Fruit fly (Drosophila melanogaster) whole organism, adult: Measurements from ENCODE around the gene CG10147.

Experiments used
- CG11617 ChIP-seq: fragments of 200-800 bp; sonication (Bioruptor generic); optimal IDR thresholded peaks from 2 replicates; lab custom pipeline; 2017; ENCODE audit warnings: mild to moderate bottlenecking, missing biosample characterization, missing genetic modification reagents, missing genetic modification characterization
- CG12768 ChIP-seq: fragments of 200-800 bp; sonication (Bioruptor generic); optimal IDR thresholded peaks from 2 replicates; lab custom pipeline; 2017; ENCODE audit warnings: missing biosample characterization, missing genetic modification characterization, mild to moderate bottlenecking, moderate library complexity, missing genetic modification reagents
- CG14711 ChIP-seq: fragments of 200-800 bp; sonication (Bioruptor generic); optimal IDR thresholded peaks from 2 replicates; lab custom pipeline; 2018; ENCODE audit warnings: missing biosample characterization, mild to moderate bottlenecking, missing genetic modification characterization, moderate library complexity
- CG1620 ChIP-seq: fragments of 200-800 bp; sonication (Bioruptor generic); optimal IDR thresholded peaks from 2 replicates; lab custom pipeline; 2016; ENCODE audit warnings: missing biosample characterization, missing genetic modification characterization
- CG33017 ChIP-seq: fragments of 200-800 bp; sonication (Bioruptor generic); optimal IDR thresholded peaks from 2 replicates; lab custom pipeline; 2018; ENCODE audit warnings: missing biosample characterization, mild to moderate bottlenecking, missing genetic modification characterization, moderate library complexity
- CG5204 ChIP-seq: fragments of 200-800 bp; sonication (Bioruptor generic); optimal IDR thresholded peaks from 2 replicates; lab custom pipeline; 2016; ENCODE audit warnings: missing biosample characterization, missing genetic modification characterization
- CG7045 ChIP-seq: fragments of 200-800 bp; sonication (Bioruptor generic); optimal IDR thresholded peaks from 2 replicates; lab custom pipeline; 2017; ENCODE audit warnings: missing biosample characterization, mild to moderate bottlenecking, missing genetic modification characterization
- CG7101 ChIP-seq: fragments of 200-800 bp; sonication (Bioruptor generic); optimal IDR thresholded peaks from 2 replicates; lab custom pipeline; 2018; ENCODE audit warnings: missing biosample characterization, mild to moderate bottlenecking, missing genetic modification characterization, moderate library complexity
- Clk ChIP-seq: fragments of 200-800 bp; sonication (Bioruptor generic); optimal IDR thresholded peaks from 2 replicates; lab custom pipeline; 2017; ENCODE audit warnings: missing biosample characterization, missing genetic modification characterization
- Crg-1 ChIP-seq: fragments of 200-800 bp; sonication (Bioruptor generic); optimal IDR thresholded peaks from 2 replicates; lab custom pipeline; 2016; ENCODE audit warnings: missing biosample characterization, missing genetic modification characterization
- Hr96 ChIP-seq: fragments of 200-800 bp; sonication (Bioruptor generic); optimal IDR thresholded peaks from 2 replicates; lab custom pipeline; 2016; ENCODE audit warnings: missing biosample characterization, missing genetic modification characterization
- Mnt ChIP-seq: fragments of 200-800 bp; sonication (Bioruptor generic); optimal IDR thresholded peaks from 2 replicates; lab custom pipeline; 2016; ENCODE audit warnings: missing biosample characterization, mild to moderate bottlenecking, missing genetic modification characterization
- bab1 ChIP-seq: fragments of 200-800 bp; sonication (Bioruptor generic); optimal IDR thresholded peaks from 3 replicates; lab custom pipeline; 2019; ENCODE audit warnings: missing biosample characterization, mild to moderate bottlenecking, missing genetic modification characterization, moderate library complexity
- cic ChIP-seq: fragments of 200-800 bp; sonication (Bioruptor generic); optimal IDR thresholded peaks from 2 replicates; lab custom pipeline; 2017; ENCODE audit warnings: missing biosample characterization, mild to moderate bottlenecking, missing genetic modification characterization, moderate library complexity
- cnc ChIP-seq, 2 experiments: fragments of >200 bp; optimal IDR thresholded peaks; 2 replicates each; lab custom pipeline; 2017
- kay ChIP-seq: fragments of 200-800 bp; sonication (Bioruptor generic); peaks from one replicate; lab custom pipeline; 2016; ENCODE audit warnings: missing biosample characterization, missing genetic modification characterization, borderline replicate concordance
- ovo ChIP-seq: fragments of 200-800 bp; sonication (Bioruptor generic); optimal IDR thresholded peaks from 2 replicates; lab custom pipeline; 2016; ENCODE audit warnings: missing biosample characterization, missing genetic modification characterization
- pad ChIP-seq: fragments of 200-800 bp; sonication (Bioruptor generic); optimal IDR thresholded peaks from 3 replicates; lab custom pipeline; 2017; ENCODE audit warnings: missing biosample characterization, missing genetic modification characterization, mild to moderate bottlenecking, moderate library complexity, missing genetic modification reagents
- tj ChIP-seq: fragments of 200-800 bp; sonication (Bioruptor generic); optimal IDR thresholded peaks from 3 replicates; lab custom pipeline; 2017; ENCODE audit warnings: missing biosample characterization, mild to moderate bottlenecking, missing genetic modification characterization, moderate library complexity
- toe ChIP-seq: fragments of 200-800 bp; sonication (Bioruptor generic); optimal IDR thresholded peaks from 2 replicates; lab custom pipeline; 2016; ENCODE audit warnings: missing biosample characterization, missing genetic modification characterization

Gene CG10147

dm6 chr3L:6458725-6459124, 29.5 kb downstream of the CG10147 start:
- TF ChIP-seq CG5204 (no peak), CG11617 (no peak), kay (GFP tag; lab: Kevin White, UChicago) (no peak), Crg-1 (GFP tag; lab: Kevin White, UChicago) (no peak), ovo (GFP tag; lab: Kevin White, UChicago) (no peak)

dm6 chr3L:6457891-6458290, 30.3 kb downstream of the CG10147 start:
- TF ChIP-seq CG5204, result no peak
- no peak for TF ChIP-seq Mnt (GFP tag; lab: Kevin White, UChicago)
- no peak for TF ChIP-seq CG1620 (GFP tag; lab: Kevin White, UChicago)
- no peak for TF ChIP-seq cic (GFP tag; lab: Kevin White, UChicago)

DNA sequence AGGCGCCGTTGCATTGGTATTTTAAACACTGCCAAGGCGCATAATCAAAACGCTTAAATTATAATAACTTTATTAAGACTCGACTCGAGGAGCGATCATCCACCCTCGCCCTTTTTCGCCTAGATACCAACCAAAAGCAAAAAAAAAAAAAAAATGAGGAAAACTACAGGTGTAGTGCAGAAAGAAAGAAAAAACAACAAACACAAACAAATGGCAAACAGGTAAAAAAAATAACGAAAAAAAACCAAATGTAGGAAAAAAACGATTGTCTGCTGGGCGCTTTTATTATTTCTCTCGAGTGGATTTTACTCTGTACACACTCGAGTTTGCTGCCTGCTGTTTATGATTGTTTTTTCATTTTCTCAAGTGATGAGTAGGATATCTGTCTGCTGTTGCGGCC, 31.0 kb downstream of the CG10147 start:
- TF ChIP-seq Mnt (GFP tag; lab: Kevin White, UChicago) (no peak), CG14711 (tag; lab: Kevin White, UChicago) (no peak), CG7101 (tag; lab: Kevin White, UChicago) (no peak), tj (GFP tag; lab: Kevin White, UChicago) (no peak), kay (GFP tag; lab: Kevin White, UChicago) (no peak), CG33017 (no peak), Hr96 (GFP tag; lab: Kevin White, UChicago) (no peak), cnc (optimal IDR thresholded peaks at IDR 0.05; lab: Kevin White, UChicago) (no peak), Clk (no peak), bab1 (no peak), ovo (GFP tag; lab: Kevin White, UChicago) (no peak), CG11617 (no peak), pad (GFP tag; lab: Kevin White, UChicago) (no peak), Crg-1 (GFP tag; lab: Kevin White, UChicago) (no peak), CG5204 (no peak)

- TF ChIP-seq CG11617 (no peak), ovo (GFP tag; lab: Kevin White, UChicago) (no peak), Hr96 (GFP tag; lab: Kevin White, UChicago) (no peak), CG33017 (no peak), CG1620 (GFP tag; lab: Kevin White, UChicago) (no peak), kay (GFP tag; lab: Kevin White, UChicago) (no peak), bab1 (no peak), CG14711 (tag; lab: Kevin White, UChicago) (no peak)
These were observed 32.8 kb downstream of the CG10147 start for dm6 chr3L:6455383-6455782.

dm6 chr3L:6453482-6453881, 34.7 kb downstream of the CG10147 start:
- TF ChIP-seq CG1620 (GFP tag; lab: Kevin White, UChicago) (no peak), CG33017 (no peak), cic (GFP tag; lab: Kevin White, UChicago) (no peak), kay (GFP tag; lab: Kevin White, UChicago) (no peak), tj (GFP tag; lab: Kevin White, UChicago) (no peak), toe (GFP tag; lab: Kevin White, UChicago) (no peak), CG14711 (tag; lab: Kevin White, UChicago) (no peak), Mnt (GFP tag; lab: Kevin White, UChicago) (no peak), pad (GFP tag; lab: Kevin White, UChicago) (no peak), Hr96 (GFP tag; lab: Kevin White, UChicago) (no peak), bab1 (no peak), CG11617 (no peak), ovo (GFP tag; lab: Kevin White, UChicago) (no peak), CG5204 (no peak), CG12768 (GFP tag; lab: Kevin White, UChicago) (no peak), CG7045 (no peak), CG7101 (tag; lab: Kevin White, UChicago) (no peak), Crg-1 (GFP tag; lab: Kevin White, UChicago) (no peak), Clk (no peak)

- TF ChIP-seq CG12768 (GFP tag; lab: Kevin White, UChicago), result no peak
- no peak for TF ChIP-seq CG1620 (GFP tag; lab: Kevin White, UChicago)
These were observed 35.9 kb downstream of the CG10147 start for dm6 chr3L:6452347-6452746.

- TF ChIP-seq ovo (GFP tag; lab: Kevin White, UChicago) (no peak), Mnt (GFP tag; lab: Kevin White, UChicago) (no peak)
These were observed 36.7 kb downstream of the CG10147 start for dm6 chr3L:6451572-6451971.

DNA sequence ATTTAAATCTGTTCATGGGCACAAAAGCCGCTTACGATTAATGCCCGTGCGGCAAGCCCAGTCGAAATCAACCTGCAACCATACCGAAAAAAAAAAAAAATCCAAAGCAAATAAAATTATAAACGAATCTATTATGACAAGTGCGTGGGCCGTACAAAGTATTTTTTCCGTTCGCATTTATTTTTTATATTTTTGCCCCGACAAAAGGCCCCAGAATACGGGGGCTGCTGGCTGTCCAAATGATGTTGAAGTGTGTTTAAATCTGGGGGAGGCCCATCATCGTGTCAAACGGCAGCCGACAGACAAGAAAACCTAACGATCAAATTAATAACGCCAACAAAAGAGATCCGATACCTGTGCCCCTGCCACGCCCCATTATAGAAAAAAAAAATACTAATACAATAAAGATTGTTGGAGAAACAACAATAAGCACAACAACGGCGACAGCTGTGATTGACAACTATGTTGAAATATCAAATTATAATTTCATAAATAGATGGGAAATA, 39.0 kb downstream of the CG10147 start:
- TF ChIP-seq CG14711 (tag; lab: Kevin White, UChicago) (no peak), CG12768 (GFP tag; lab: Kevin White, UChicago) (no peak), CG7045 (no peak), CG5204 (no peak), Clk (no peak), CG33017 (no peak), pad (GFP tag; lab: Kevin White, UChicago) (no peak), bab1 (no peak), kay (GFP tag; lab: Kevin White, UChicago) (no peak), CG1620 (GFP tag; lab: Kevin White, UChicago) (no peak), tj (GFP tag; lab: Kevin White, UChicago) (no peak), Hr96 (GFP tag; lab: Kevin White, UChicago) (no peak), CG11617 (no peak), cnc (optimal IDR thresholded peaks at IDR 0.05; lab: Kevin White, UChicago) (no peak), CG7101 (tag; lab: Kevin White, UChicago) (no peak), toe (GFP tag; lab: Kevin White, UChicago) (no peak), Mnt (GFP tag; lab: Kevin White, UChicago) (no peak)
